Worm (Caenorhabditis elegans) whole organism, late embryonic: ENCODE data around the gene gad-2.

ENCODE experiments used
- C38D4.7 ChIP-seq: fragments of 200-800 bp; sonication (Bioruptor generic); optimal IDR thresholded peaks from 2 replicates; lab custom pipeline; 2018; ENCODE audit warnings: mild to moderate bottlenecking, missing genetic modification characterization, moderate library complexity, missing compliant biosample characterization
- F13H6.1 ChIP-seq: sonication (generic microtip); optimal IDR thresholded peaks from 2 replicates; lab custom pipeline; 2016; ENCODE audit warnings: missing genetic modification characterization, missing compliant biosample characterization
- K09A11.1 ChIP-seq: sonication (generic microtip); optimal IDR thresholded peaks from 2 replicates; lab custom pipeline; 2017; ENCODE audit warnings: antibody characterized with exemption, mild to moderate bottlenecking, missing genetic modification characterization, missing compliant biosample characterization; ENCODE audit not compliant: insufficient read depth
- T23F11.4 ChIP-seq: fragments of 200-800 bp; sonication (Bioruptor generic); optimal IDR thresholded peaks from 2 replicates; lab custom pipeline; 2018; ENCODE audit warnings: mild to moderate bottlenecking, missing genetic modification characterization, missing compliant biosample characterization
- ceh-18 ChIP-seq: sonication (generic microtip); optimal IDR thresholded peaks from 2 replicates; lab custom pipeline; 2016; ENCODE audit warnings: missing genetic modification characterization, missing compliant biosample characterization
- ceh-19 ChIP-seq: fragments of 200-800 bp; sonication (Bioruptor generic); optimal IDR thresholded peaks from 2 replicates; lab custom pipeline; 2018; ENCODE audit warnings: mild to moderate bottlenecking, missing genetic modification characterization, missing compliant biosample characterization
- ceh-31 ChIP-seq: sonication (generic microtip); optimal IDR thresholded peaks from 2 replicates; lab custom pipeline; 2016; ENCODE audit warnings: missing genetic modification characterization, missing compliant biosample characterization
- ceh-34 ChIP-seq: sonication (generic microtip); optimal IDR thresholded peaks from 2 replicates; lab custom pipeline; 2016; ENCODE audit warnings: mild to moderate bottlenecking, missing genetic modification characterization, missing compliant biosample characterization
- ceh-45 ChIP-seq: fragments of 200-800 bp; sonication (Bioruptor generic); IDR thresholded peaks from 2 replicates; pipeline ENCODE4 v1.3.6; 2022; ENCODE audit warnings: missing genetic modification reagents, missing genetic modification characterization, missing compliant biosample characterization
- ceh-48 ChIP-seq: sonication (generic microtip); optimal IDR thresholded peaks from 2 replicates; lab custom pipeline; 2016; ENCODE audit warnings: missing genetic modification characterization, inconsistent platforms, missing compliant biosample characterization
- ceh-6 ChIP-seq: fragments of 200-800 bp; sonication (Bioruptor generic); optimal IDR thresholded peaks from 2 replicates; lab custom pipeline; 2018; ENCODE audit warnings: mild to moderate bottlenecking, missing genetic modification characterization, missing compliant biosample characterization
- che-1 ChIP-seq: sonication (generic microtip); optimal IDR thresholded peaks from 2 replicates; lab custom pipeline; 2016; ENCODE audit warnings: mild to moderate bottlenecking, missing genetic modification characterization, missing compliant biosample characterization
- elt-2 ChIP-seq: sonication (generic microtip); optimal IDR thresholded peaks from 2 replicates; lab custom pipeline; 2016; ENCODE audit warnings: missing genetic modification reagents, missing genetic modification characterization, missing compliant biosample characterization
- ets-4 ChIP-seq: sonication (generic microtip); optimal IDR thresholded peaks from 2 replicates; lab custom pipeline; 2016; ENCODE audit warnings: missing genetic modification characterization, missing compliant biosample characterization
- eyg-1 ChIP-seq: sonication (generic microtip); optimal IDR thresholded peaks from 2 replicates; lab custom pipeline; 2016; ENCODE audit warnings: missing genotype, missing genetic modification characterization, missing compliant biosample characterization
- fkh-10 ChIP-seq: fragments of 150-350 bp; optimal IDR thresholded peaks from 2 replicates; lab custom pipeline; 2014; ENCODE audit warnings: missing biosample characterization, missing genetic modification reagents, missing genetic modification characterization
- gmeb-2 ChIP-seq: sonication (generic microtip); optimal IDR thresholded peaks from 2 replicates; lab custom pipeline; 2016; ENCODE audit warnings: missing genetic modification characterization, inconsistent platforms, missing compliant biosample characterization
- hlh-13 ChIP-seq: fragments of 200-800 bp; sonication (Bioruptor generic); optimal IDR thresholded peaks from 2 replicates; lab custom pipeline; 2018; ENCODE audit warnings: mild to moderate bottlenecking, missing genetic modification characterization, missing compliant biosample characterization
- hlh-30 ChIP-seq: sonication (generic microtip); optimal IDR thresholded peaks from 2 replicates; lab custom pipeline; 2017; ENCODE audit warnings: antibody characterized with exemption, missing genetic modification characterization, missing compliant biosample characterization; ENCODE audit not compliant: insufficient read depth
- lim-6 ChIP-seq: sonication (generic microtip); optimal IDR thresholded peaks from 2 replicates; lab custom pipeline; 2016; ENCODE audit warnings: missing genetic modification characterization, missing compliant biosample characterization
- madf-2 ChIP-seq: sonication (generic microtip); optimal IDR thresholded peaks from 2 replicates; lab custom pipeline; 2017; ENCODE audit warnings: missing genetic modification characterization, missing compliant biosample characterization
- mec-3 ChIP-seq: sonication (generic microtip); optimal IDR thresholded peaks from 2 replicates; lab custom pipeline; 2016; ENCODE audit warnings: borderline replicate concordance, missing genetic modification characterization, missing compliant biosample characterization
- nfya-1 ChIP-seq: sonication (generic microtip); optimal IDR thresholded peaks from 2 replicates; lab custom pipeline; 2017; ENCODE audit warnings: missing genetic modification characterization, mild to moderate bottlenecking, missing compliant biosample characterization, antibody characterized with exemption, moderate library complexity
- odd-2 ChIP-seq: sonication (generic microtip); optimal IDR thresholded peaks from 2 replicates; lab custom pipeline; 2017; ENCODE audit warnings: antibody characterized with exemption, mild to moderate bottlenecking, missing genetic modification characterization, missing compliant biosample characterization
- pag-3 ChIP-seq: sonication (generic microtip); optimal IDR thresholded peaks from 2 replicates; lab custom pipeline; 2016; ENCODE audit warnings: missing compliant biosample characterization, missing genetic modification characterization, borderline replicate concordance
- pat-9 ChIP-seq: fragments of 200-800 bp; sonication (Bioruptor generic); optimal IDR thresholded peaks from 2 replicates; lab custom pipeline; 2018; ENCODE audit warnings: mild to moderate bottlenecking, missing genetic modification characterization, moderate library complexity, missing compliant biosample characterization
- pha-2 ChIP-seq: sonication (generic microtip); optimal IDR thresholded peaks from 2 replicates; lab custom pipeline; 2017; ENCODE audit warnings: mild to moderate bottlenecking, missing genetic modification characterization, missing compliant biosample characterization
- pha-4 ChIP-seq: fragments of 150-350 bp; optimal IDR thresholded peaks from 2 replicates; lab custom pipeline; 2018; ENCODE audit warnings: missing biosample characterization, missing genetic modification reagents, missing genetic modification characterization
- pqm-1 ChIP-seq: sonication (generic microtip); optimal IDR thresholded peaks from 2 replicates; lab custom pipeline; 2016; ENCODE audit warnings: missing genetic modification characterization, missing compliant biosample characterization
- pros-1 ChIP-seq: fragments of 150-350 bp; optimal IDR thresholded peaks from 2 replicates; lab custom pipeline; 2014; ENCODE audit warnings: missing biosample characterization, missing genetic modification reagents, missing genetic modification characterization
- rnt-1 ChIP-seq: sonication (generic microtip); optimal IDR thresholded peaks from 2 replicates; lab custom pipeline; 2016; ENCODE audit warnings: missing genetic modification characterization, missing compliant biosample characterization
- sdc-2 ChIP-seq: sonication (generic microtip); optimal IDR thresholded peaks from 2 replicates; lab custom pipeline; 2016; ENCODE audit warnings: missing genotype, missing genetic modification characterization, missing compliant biosample characterization
- sox-4 ChIP-seq: sonication (generic microtip); optimal IDR thresholded peaks from 2 replicates; lab custom pipeline; 2017; ENCODE audit warnings: mild to moderate bottlenecking, missing genetic modification characterization, inconsistent platforms, missing compliant biosample characterization
- syd-9 ChIP-seq: sonication (generic microtip); optimal IDR thresholded peaks from 2 replicates; lab custom pipeline; 2016; ENCODE audit warnings: mild to moderate bottlenecking, missing genetic modification characterization, moderate library complexity, missing compliant biosample characterization
- tbx-2 ChIP-seq: sonication (generic microtip); optimal IDR thresholded peaks from 2 replicates; lab custom pipeline; 2016; ENCODE audit warnings: missing genetic modification characterization, missing compliant biosample characterization
- tbx-7 ChIP-seq: sonication (generic microtip); optimal IDR thresholded peaks from 2 replicates; lab custom pipeline; 2016; ENCODE audit warnings: missing genotype, missing genetic modification characterization, missing compliant biosample characterization
- ttx-3 ChIP-seq: sonication (generic microtip); optimal IDR thresholded peaks from 2 replicates; lab custom pipeline; 2016; ENCODE audit warnings: missing genetic modification reagents, missing genetic modification characterization, missing compliant biosample characterization
- unc-42 ChIP-seq: sonication (generic microtip); optimal IDR thresholded peaks from 2 replicates; lab custom pipeline; 2016; ENCODE audit warnings: missing genotype, missing genetic modification characterization, missing compliant biosample characterization
- unc-86 ChIP-seq: sonication (generic microtip); optimal IDR thresholded peaks from 2 replicates; lab custom pipeline; 2016; ENCODE audit warnings: missing genetic modification characterization, missing compliant biosample characterization

The gad-2 gene

DNA sequence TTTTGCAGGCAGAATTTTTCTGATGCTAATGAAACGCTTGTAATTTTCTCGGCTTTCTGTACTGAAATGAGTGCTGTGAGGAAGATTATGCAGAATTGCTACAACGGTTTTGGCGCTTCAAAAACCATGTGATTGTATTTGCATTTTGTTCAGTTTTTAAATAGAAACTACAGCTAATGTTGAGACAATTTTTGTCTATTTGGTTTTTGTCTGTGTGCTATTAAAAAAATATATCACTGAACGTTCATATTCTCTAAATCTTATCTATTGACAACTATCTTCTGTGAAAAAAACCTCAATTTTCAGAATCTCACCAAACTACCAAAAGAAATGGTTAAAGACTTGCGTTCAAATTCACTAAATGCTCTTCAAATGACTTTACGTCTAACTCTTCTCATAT is 3.0 kb upstream of the gad-2 start, which contains the start of gene C10A4.6:
C10A4.6 (plus strand) TSS at position 301 of the 400 bp plus-strand sequence.
- no peak for TF ChIP-seq sdc-2
- TF ChIP-seq mec-3 (tag; lab: Kevin White, UChicago): no peak
- no peak for TF ChIP-seq eyg-1 (tag; lab: Kevin White, UChicago)
- no peak for TF ChIP-seq pros-1
- no peak for TF ChIP-seq pha-4 (tag; lab: Kevin White, UChicago)

DNA sequence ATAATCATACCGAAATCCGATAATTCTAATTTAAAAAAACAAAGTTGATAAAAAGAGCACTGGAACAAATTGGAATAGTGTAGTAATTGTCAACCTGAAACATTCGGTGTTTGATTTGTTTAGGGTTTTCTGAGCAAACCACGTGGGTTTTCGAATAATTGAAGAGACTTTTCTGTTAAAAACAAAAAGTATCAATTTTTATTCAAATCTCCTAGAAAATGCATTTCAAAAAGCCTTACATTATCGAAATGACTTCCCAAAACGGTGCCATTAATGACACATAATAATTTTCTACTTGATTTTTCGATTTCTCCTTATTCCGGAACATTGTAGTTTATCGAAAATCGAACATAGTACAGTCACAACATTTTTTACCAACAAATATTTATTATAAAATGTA is 4.7 kb downstream of the gad-2 start, which contains the start of gene C10A4.13:
C10A4.13 (minus strand) TSS at position 101 of the 400 bp plus-strand sequence.
- no peak for TF ChIP-seq che-1 (tag; lab: Kevin White, UChicago)
- no peak for TF ChIP-seq K09A11.1 (tag; lab: Kevin White, UChicago)
- no peak for TF ChIP-seq syd-9 (tag; lab: Kevin White, UChicago)
- TF ChIP-seq madf-2 (tag; lab: Kevin White, UChicago): no peak
- no peak for TF ChIP-seq ttx-3 (tag; lab: Kevin White, UChicago)
- no peak for TF ChIP-seq T23F11.4 (GFP tag; lab: Kevin White, UChicago)
- no peak for TF ChIP-seq ceh-6
- TF ChIP-seq odd-2 (tag; lab: Kevin White, UChicago): no peak
- TF ChIP-seq F13H6.1 (tag; lab: Kevin White, UChicago): no peak
- TF ChIP-seq fkh-10 (GFP tag; lab: Kevin White, UChicago): no peak
- no peak for TF ChIP-seq sox-4 (tag; lab: Kevin White, UChicago)
- no peak for TF ChIP-seq gmeb-2 (tag; lab: Kevin White, UChicago)
- TF ChIP-seq pqm-1 (tag; lab: Kevin White, UChicago): no peak
- no peak for TF ChIP-seq lim-6 (tag; lab: Kevin White, UChicago)
- TF ChIP-seq, all 69 proteins: peak for 0

DNA sequence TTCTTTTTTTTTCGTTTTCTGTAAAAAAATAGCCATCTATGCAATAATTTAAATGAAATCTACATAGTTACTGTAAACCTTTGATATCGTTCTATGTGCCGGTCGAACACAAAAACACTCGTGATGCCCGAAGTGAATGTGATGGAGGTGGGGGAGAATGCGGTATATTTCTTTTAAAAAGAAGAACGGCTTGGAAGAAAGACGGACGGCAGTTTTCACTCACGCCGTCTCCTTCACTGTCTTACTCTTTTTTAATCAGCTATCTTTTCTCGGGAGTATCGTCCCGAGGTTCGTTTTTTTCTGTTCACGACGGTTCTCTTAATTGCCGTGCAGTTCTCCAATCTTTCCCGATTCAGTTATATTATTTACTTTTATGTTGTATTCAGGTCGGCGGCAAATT is 5.3 kb downstream of the gad-2 start, which contains the start of gene C10A4.10:
C10A4.10 (plus strand) TSS at position 301 of the 400 bp plus-strand sequence.
- no peak for TF ChIP-seq ceh-34 (tag; lab: Kevin White, UChicago)
- no peak for TF ChIP-seq elt-2 (tag; lab: Kevin White, UChicago)
- no peak for TF ChIP-seq ceh-18 (tag; lab: Kevin White, UChicago)
- no peak for TF ChIP-seq ceh-19
- TF ChIP-seq pha-2: no peak
- no peak for TF ChIP-seq che-1 (tag; lab: Kevin White, UChicago)
- no peak for TF ChIP-seq ttx-3 (tag; lab: Kevin White, UChicago)
- TF ChIP-seq unc-86 (tag; lab: Kevin White, UChicago): no peak
- no peak for TF ChIP-seq ets-4
- no peak for TF ChIP-seq eyg-1 (tag; lab: Kevin White, UChicago)
- no peak for TF ChIP-seq ceh-45 (GFP tag; lab: Robert Waterston, UW)
- TF ChIP-seq C38D4.7: no peak
- TF ChIP-seq madf-2 (tag; lab: Kevin White, UChicago): no peak

DNA sequence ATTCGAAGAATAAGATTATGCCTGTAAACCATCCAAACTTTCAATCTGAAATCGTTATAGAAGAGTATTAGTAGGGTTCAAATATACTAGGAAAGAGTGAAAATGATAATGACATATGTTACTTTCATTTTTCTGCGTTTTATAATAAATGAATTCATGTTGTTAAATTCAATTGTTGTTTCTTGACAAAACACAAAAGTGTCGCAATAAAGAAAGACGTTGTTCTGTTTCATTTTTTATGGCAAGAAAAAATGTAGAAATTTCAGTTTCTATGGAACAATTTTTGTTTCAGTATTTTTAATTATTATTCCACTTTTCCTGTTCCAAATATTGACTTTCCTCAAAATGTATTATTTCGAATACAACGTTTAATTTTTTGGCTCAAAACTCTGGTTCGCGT is 7.5 kb downstream of the gad-2 start, which contains the start of gene C10A4.4:
C10A4.4 (plus strand) TSS at position 301 of the 400 bp plus-strand sequence.
- TF ChIP-seq hlh-13: no peak
- no peak for TF ChIP-seq pag-3 (tag; lab: Kevin White, UChicago)
- TF ChIP-seq tbx-7 (tag; lab: Kevin White, UChicago): no peak
- TF ChIP-seq hlh-30 (tag; lab: Kevin White, UChicago): no peak
- TF ChIP-seq nfya-1 (tag; lab: Kevin White, UChicago): no peak
- TF ChIP-seq C38D4.7: no peak
- TF ChIP-seq pat-9: no peak
- TF ChIP-seq ceh-31 (tag; lab: Kevin White, UChicago): no peak
- TF ChIP-seq unc-42 (tag; lab: Kevin White, UChicago): no peak
- no peak for TF ChIP-seq F13H6.1 (tag; lab: Kevin White, UChicago)
- no peak for TF ChIP-seq ceh-48 (tag; lab: Kevin White, UChicago)
- no peak for TF ChIP-seq rnt-1 (tag; lab: Kevin White, UChicago)
- TF ChIP-seq T23F11.4 (GFP tag; lab: Kevin White, UChicago): no peak
- no peak for TF ChIP-seq tbx-2 (tag; lab: Kevin White, UChicago)
- no peak for TF ChIP-seq pha-2
- TF ChIP-seq, all 69 proteins: peak for 0
